Fruit fly (Drosophila melanogaster) S2 (cell line): Measurements from ENCODE around the gene CG10710.
A peak's percentile ranks its signal among the peaks of the same experiment; 100 is the strongest.

Source experiments
- CG8478 ChIP-seq: fragments of >200 bp; optimal IDR thresholded peaks from 2 replicates; lab custom pipeline; 2018
- CTCF ChIP-seq, 2 experiments: fragments of >200 bp; optimal IDR thresholded peaks; 2 replicates each; lab custom pipeline; 2018

Gene CG10710

dm6 chr3L:13519555-13520284 lies at the start of gene CG10710:
Gene CG10710 (minus strand): TSS chr3L:13519605.
- TF ChIP-seq CTCF (optimal IDR thresholded peaks at IDR 0.05; lab: Kevin White, UChicago) (no peak), CG8478 (no peak)

- no peak for TF ChIP-seq CTCF (optimal IDR thresholded peaks at IDR 0.05; lab: Kevin White, UChicago)
Observed at dm6 chr3L:13513112-13513538, 6.3 kb downstream of the CG10710 start, which contains the start of the genes Vps36 and Liprin-beta. Gene Vps36 (minus strand): TSS chr3L:13513112. Gene Liprin-beta (plus strand): TSS chr3L:13513254.

dm6 chr3L:13503631-13504030 lies 15.8 kb downstream of the CG10710 start:
- TF ChIP-seq CTCF (optimal IDR thresholded peaks at IDR 0.05; lab: Kevin White, UChicago) (no peak), CG8478 (no peak)

dm6 chr3L:13502484-13503109 lies 16.8 kb downstream of the CG10710 start, which contains the start of gene Spt20:
Gene Spt20 (plus strand): TSS chr3L:13502707.
- peak; percentile 29 to 49 for TF ChIP-seq CTCF (optimal IDR thresholded peaks at IDR 0.05; lab: Kevin White, UChicago)
- no peak for TF ChIP-seq CG8478

- no peak for TF ChIP-seq CG8478
- TF ChIP-seq CTCF (optimal IDR thresholded peaks at IDR 0.05; lab: Kevin White, UChicago), result no peak
Observed at dm6 chr3L:13499932-13500719, 19.3 kb downstream of the CG10710 start.

- TF ChIP-seq CG8478, result no peak
- TF ChIP-seq CTCF (optimal IDR thresholded peaks at IDR 0.05; lab: Kevin White, UChicago), result no peak
Observed at dm6 chr3L:13499531-13499930, 19.9 kb downstream of the CG10710 start.

dm6 chr3L:13497720-13498355 lies 21.6 kb downstream of the CG10710 start:
- no peak for TF ChIP-seq CTCF (optimal IDR thresholded peaks at IDR 0.05; lab: Kevin White, UChicago)
- no peak for TF ChIP-seq CG8478

dm6 chr3L:13495065-13495464 lies 24.3 kb downstream of the CG10710 start:
- TF ChIP-seq CG8478, result no peak
- TF ChIP-seq CTCF (optimal IDR thresholded peaks at IDR 0.05; lab: Kevin White, UChicago), result no peak

dm6 chr3L:13494363-13495015 lies 24.9 kb downstream of the CG10710 start:
- no peak for TF ChIP-seq CG8478
- no peak for TF ChIP-seq CTCF (optimal IDR thresholded peaks at IDR 0.05; lab: Kevin White, UChicago)

dm6 chr3L:13490689-13491348 lies 28.6 kb downstream of the CG10710 start:
- no peak for TF ChIP-seq CG8478
- TF ChIP-seq CTCF (optimal IDR thresholded peaks at IDR 0.05; lab: Kevin White, UChicago), result no peak

- TF ChIP-seq CTCF (optimal IDR thresholded peaks at IDR 0.05; lab: Kevin White, UChicago) (no peak), CG8478 (no peak)
Observed at dm6 chr3L:13489193-13489752, 30.1 kb downstream of the CG10710 start.

- no peak for TF ChIP-seq CTCF (optimal IDR thresholded peaks at IDR 0.05; lab: Kevin White, UChicago)
- TF ChIP-seq CG8478, result no peak
Observed at dm6 chr3L:13488129-13488876, 31.1 kb downstream of the CG10710 start.

dm6 chr3L:13486860-13487404 lies 32.5 kb downstream of the CG10710 start:
- TF ChIP-seq CTCF (optimal IDR thresholded peaks at IDR 0.05; lab: Kevin White, UChicago), result no peak
- no peak for TF ChIP-seq CG8478
